Fruit fly (Drosophila melanogaster) whole organism: ENCODE results near the gene CG11986.
A peak's percentile ranks its signal among the peaks of the same experiment; 100 is the strongest.

Experiments used
- CG8478 ChIP-seq: fragments of >200 bp; optimal IDR thresholded peaks from 2 replicates; lab custom pipeline; 2018; ENCODE audit warnings: inconsistent platforms
- Dll ChIP-seq: fragments of >200 bp; optimal IDR thresholded peaks from 2 replicates; lab custom pipeline; 2017
- EcR ChIP-seq, 2 experiments: fragments of >200 bp; optimal IDR thresholded peaks; 2 replicates each; lab custom pipeline; 2017; ENCODE audit warnings: missing biosample characterization in 2 of 2, missing genetic modification characterization in 2 of 2, missing genetic modification reagents in 2 of 2
- pan ChIP-seq: fragments of >200 bp; optimal IDR thresholded peaks from 2 replicates; lab custom pipeline; 2017
- psq ChIP-seq: fragments of >200 bp; optimal IDR thresholded peaks from 2 replicates; lab custom pipeline; 2017
- usp ChIP-seq: fragments of >200 bp; optimal IDR thresholded peaks from 2 replicates; lab custom pipeline; 2017; ENCODE audit warnings: missing biosample characterization, missing genetic modification characterization, mixed read lengths

Gene CG11986

dm6 chr3R:9055119-9056105, 40.2 kb downstream of the CG11986 start:
- TF ChIP-seq pan (lab: Kevin White, UChicago) (no peak), usp (no peak), CG8478 (no peak), Dll (lab: Kevin White, UChicago) (no peak), EcR (GFP tag; optimal IDR thresholded peaks at IDR 0.05; lab: Kevin White, UChicago) (no peak), psq (lab: Kevin White, UChicago) (no peak)

dm6 chr3R:9056409-9057031, 41.3 kb downstream of the CG11986 start:
- TF ChIP-seq Dll (lab: Kevin White, UChicago) (peak; percentile 75), CG8478 (no peak), usp (no peak), pan (lab: Kevin White, UChicago) (no peak)

dm6 chr3R:9057032-9057397, 41.8 kb downstream of the CG11986 start:
- no peak for TF ChIP-seq CG8478
- no peak for TF ChIP-seq EcR (GFP tag; optimal IDR thresholded peaks at IDR 0.05; lab: Kevin White, UChicago)
- TF ChIP-seq usp: no peak
- TF ChIP-seq pan (lab: Kevin White, UChicago): no peak
- TF ChIP-seq Dll (lab: Kevin White, UChicago): no peak
- no peak for TF ChIP-seq psq (lab: Kevin White, UChicago)

- TF ChIP-seq usp: no peak
- TF ChIP-seq Dll (lab: Kevin White, UChicago): peak; percentile 90
These were observed 42.3 kb downstream of the CG11986 start for dm6 chr3R:9057398-9058058.

dm6 chr3R:9062756-9063155, 47.5 kb downstream of the CG11986 start:
- no peak for TF ChIP-seq Dll (lab: Kevin White, UChicago)
- no peak for TF ChIP-seq usp
- no peak for TF ChIP-seq CG8478
- no peak for TF ChIP-seq EcR (GFP tag; optimal IDR thresholded peaks at IDR 0.05; lab: Kevin White, UChicago)
- TF ChIP-seq pan (lab: Kevin White, UChicago): no peak
- TF ChIP-seq psq (lab: Kevin White, UChicago): no peak

dm6 chr3R:9064874-9065273, 49.6 kb downstream of the CG11986 start, which contains the start of the genes beag and Ada:
Gene beag, minus strand, starts transcription at chr3R:9065078.
Gene Ada, plus strand, starts transcription at chr3R:9065183.
- TF ChIP-seq psq (lab: Kevin White, UChicago): no peak
- TF ChIP-seq pan (lab: Kevin White, UChicago): no peak
- TF ChIP-seq Dll (lab: Kevin White, UChicago): no peak
- TF ChIP-seq EcR (GFP tag; optimal IDR thresholded peaks at IDR 0.05; lab: Kevin White, UChicago): no peak
- TF ChIP-seq CG8478: no peak
- no peak for TF ChIP-seq usp
